Worm (Caenorhabditis elegans) whole organism, midembryonic: ENCODE data around the gene mlc-7.

Source experiments
- flt-1 ChIP-seq: fragments of 200-800 bp; sonication (Bioruptor generic); IDR thresholded peaks from 2 replicates; pipeline ENCODE4 v1.3.6; 2022; ENCODE audit warnings: missing genetic modification characterization, missing compliant biosample characterization
- klf-2 ChIP-seq: fragments of 200-800 bp; sonication (Bioruptor generic); conservative IDR thresholded peaks from 2 replicates; pipeline ENCODE4 v1.3.6; 2022; ENCODE audit warnings: missing genetic modification reagents, missing genetic modification characterization, missing compliant biosample characterization

- no peak for TF ChIP-seq klf-2 (GFP tag; lab: Robert Waterston, UW)
- TF ChIP-seq flt-1 (GFP tag; lab: Robert Waterston, UW): peak; percentile 82
Measured at ce11 chrIII:13717505-13717904, 33.7 kb upstream of the mlc-7 start.
